Worm (Caenorhabditis elegans): ENCODE measurements around the gene irg-7.

DNA sequence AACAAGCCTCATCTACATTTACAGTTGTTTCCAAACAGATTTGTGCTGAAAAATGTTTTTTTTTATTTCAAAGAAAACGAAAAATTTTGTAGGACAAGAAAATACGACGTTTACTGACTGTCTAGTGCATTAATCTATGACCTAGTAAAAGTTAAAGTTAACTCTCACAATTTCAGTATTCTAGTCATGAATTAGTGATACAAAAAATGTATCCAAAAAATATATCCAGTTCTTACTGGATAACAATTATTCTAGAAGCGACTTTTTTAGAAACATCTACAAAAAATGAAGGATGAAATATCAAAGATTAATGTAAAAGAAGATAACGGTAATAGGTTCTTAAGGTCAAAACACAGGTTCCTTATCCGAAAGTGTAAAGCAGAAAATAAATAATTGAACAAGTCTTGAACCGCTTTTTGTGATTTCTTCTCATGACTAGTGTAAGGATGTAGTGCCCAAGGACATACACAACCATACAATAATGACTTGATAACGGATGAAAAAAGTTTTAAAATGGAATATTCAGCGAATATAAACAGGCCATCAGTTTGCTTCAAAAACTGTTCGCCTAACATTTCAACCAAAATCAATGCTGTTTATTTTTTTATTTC is 7.2 kb upstream of the irg-7 start, which contains the start of gene pqn-37:
- TF ChIP-seq T22C8.4 (GFP tag; IDR thresholded peaks at IDR 0.05) (no peak), tab-1 (GFP tag; IDR thresholded peaks at IDR 0.05) (no peak), ztf-29 (GFP tag; IDR thresholded peaks at IDR 0.05) (no peak), med-1 (GFP tag; optimal IDR thresholded peaks at IDR 0.05; ENCODE audit: insufficient read depth) (no peak)
